Fruit fly (Drosophila melanogaster) whole organism, embryonic: ENCODE data around the gene CG1142.

Experiments used
- B-H2 ChIP-seq: fragments of 200-800 bp; sonication (Bioruptor generic); optimal IDR thresholded peaks from 2 replicates; lab custom pipeline; 2018; ENCODE audit warnings: missing biosample characterization, mild to moderate bottlenecking, missing genetic modification characterization
- CG10462 ChIP-seq: fragments of 200-800 bp; sonication (Bioruptor generic); optimal IDR thresholded peaks from 2 replicates; lab custom pipeline; 2016; ENCODE audit warnings: missing biosample characterization, missing genetic modification characterization
- CG11398 ChIP-seq: fragments of 200-800 bp; sonication (Bioruptor generic); optimal IDR thresholded peaks from 2 replicates; lab custom pipeline; 2016; ENCODE audit warnings: missing biosample characterization, missing genetic modification characterization
- CG11504 ChIP-seq: fragments of 200-800 bp; sonication (Bioruptor generic); optimal IDR thresholded peaks from 3 replicates; lab custom pipeline; 2019; ENCODE audit warnings: missing biosample characterization, mild to moderate bottlenecking, missing genetic modification characterization, moderate library complexity
- CG11560 ChIP-seq: fragments of 200-800 bp; sonication (Bioruptor generic); IDR thresholded peaks from 3 replicates; pipeline ENCODE4 v1.3.6; 2022; ENCODE audit warnings: missing biosample characterization, missing genetic modification characterization
- CG12104 ChIP-seq: fragments of 200-800 bp; sonication (Bioruptor generic); optimal IDR thresholded peaks from 3 replicates; lab custom pipeline; 2016; ENCODE audit warnings: missing biosample characterization, missing genetic modification characterization
- CG12769 ChIP-seq: fragments of 200-800 bp; sonication (Bioruptor generic); optimal IDR thresholded peaks from 2 replicates; lab custom pipeline; 2019; ENCODE audit warnings: missing biosample characterization, mild to moderate bottlenecking, missing genetic modification characterization, moderate library complexity
- CG13123 ChIP-seq: fragments of 200-800 bp; sonication (Bioruptor generic); optimal IDR thresholded peaks from 2 replicates; lab custom pipeline; 2016; ENCODE audit warnings: missing biosample characterization, missing genetic modification characterization
- CG13296 ChIP-seq: fragments of 200-800 bp; sonication (Bioruptor generic); optimal IDR thresholded peaks from 3 replicates; lab custom pipeline; 2018; ENCODE audit warnings: missing biosample characterization, mild to moderate bottlenecking, missing genetic modification characterization
- CG13894 ChIP-seq: fragments of 200-800 bp; sonication (Bioruptor generic); optimal IDR thresholded peaks from 3 replicates; lab custom pipeline; 2018; ENCODE audit warnings: missing biosample characterization, mild to moderate bottlenecking, missing genetic modification characterization, moderate library complexity
- CG14710 ChIP-seq: fragments of 200-800 bp; sonication (Bioruptor generic); optimal IDR thresholded peaks from 3 replicates; lab custom pipeline; 2019; ENCODE audit warnings: missing biosample characterization, mild to moderate bottlenecking, missing genetic modification characterization, moderate library complexity
- CG15514 ChIP-seq: fragments of 200-800 bp; sonication (Bioruptor generic); optimal IDR thresholded peaks from 3 replicates; lab custom pipeline; 2017; ENCODE audit warnings: missing biosample characterization, missing genetic modification characterization, mild to moderate bottlenecking, moderate library complexity, missing genetic modification reagents
- CG18619 ChIP-seq: fragments of 200-800 bp; sonication (Bioruptor generic); optimal IDR thresholded peaks from 3 replicates; lab custom pipeline; 2017; ENCODE audit warnings: missing biosample characterization, mild to moderate bottlenecking, missing genetic modification characterization
- CG2129 ChIP-seq: fragments of 200-800 bp; sonication (Bioruptor generic); IDR thresholded peaks from 2 replicates; pipeline ENCODE4 v1.3.6; 2022; ENCODE audit warnings: missing biosample characterization, missing genetic modification characterization; ENCODE audit not compliant: partially characterized antibody
- CG3726 ChIP-seq: fragments of 200-800 bp; sonication (Bioruptor generic); IDR thresholded peaks from 3 replicates; pipeline ENCODE4, ENCODE4 v1.3.6; 2022; ENCODE audit warnings: missing biosample characterization, missing genetic modification characterization
- CG4328 ChIP-seq: fragments of 200-800 bp; sonication (Bioruptor generic); optimal IDR thresholded peaks from 3 replicates; lab custom pipeline; 2017; ENCODE audit warnings: missing biosample characterization, missing genetic modification reagents, missing genetic modification characterization
- CG6272 ChIP-seq: fragments of 200-800 bp; sonication (Bioruptor generic); IDR thresholded peaks from 2 replicates; pipeline ENCODE4 v1.3.6; 2022; ENCODE audit warnings: missing biosample characterization, missing genetic modification characterization
- CG7357 ChIP-seq: fragments of 200-800 bp; sonication (Bioruptor generic); IDR thresholded peaks from 3 replicates; pipeline ENCODE4 v1.3.6; 2022; ENCODE audit warnings: missing biosample characterization, missing genetic modification characterization
- CG9609 ChIP-seq: fragments of 200-800 bp; sonication (Bioruptor generic); optimal IDR thresholded peaks from 3 replicates; lab custom pipeline; 2016; ENCODE audit warnings: missing biosample characterization, missing genetic modification characterization
- CG9797 ChIP-seq: fragments of 200-800 bp; sonication (Bioruptor generic); optimal IDR thresholded peaks from 3 replicates; lab custom pipeline; 2018; ENCODE audit warnings: missing biosample characterization, mild to moderate bottlenecking, missing genetic modification characterization
- Dbx ChIP-seq: fragments of 200-800 bp; sonication (Bioruptor generic); IDR thresholded peaks from 3 replicates; pipeline ENCODE4 v1.3.6; 2022; ENCODE audit warnings: missing biosample characterization, missing genetic modification characterization
- Deaf1 ChIP-seq: fragments of 200-800 bp; optimal IDR thresholded peaks from 3 replicates; lab custom pipeline; 2019; ENCODE audit warnings: missing biosample characterization, mild to moderate bottlenecking, missing genetic modification characterization, moderate library complexity
- ERR ChIP-seq: fragments of 200-800 bp; sonication (Bioruptor generic); optimal IDR thresholded peaks from 2 replicates; lab custom pipeline; 2016; ENCODE audit warnings: missing biosample characterization, missing genetic modification characterization
- Eip74EF ChIP-seq, 2 experiments: fragments of 200-800 bp in 1 of 2; fragments of >200 bp in 1 of 2; sonication (Bioruptor generic) in 1 of 2; optimal IDR thresholded peaks; 2 replicates each; lab custom pipeline; 2017 to 2019; ENCODE audit warnings: missing biosample characterization in 2 of 2, missing genetic modification characterization in 2 of 2, mild to moderate bottlenecking in 1 of 2, moderate library complexity in 1 of 2
- Fer2 ChIP-seq: fragments of 200-800 bp; sonication (Bioruptor generic); optimal IDR thresholded peaks from 2 replicates; lab custom pipeline; 2018; ENCODE audit warnings: missing biosample characterization, mild to moderate bottlenecking, missing genetic modification characterization, moderate library complexity
- Fer3 ChIP-seq: fragments of 200-800 bp; sonication (Bioruptor generic); optimal IDR thresholded peaks from 2 replicates; lab custom pipeline; 2018; ENCODE audit warnings: missing biosample characterization, mild to moderate bottlenecking, missing genetic modification characterization, moderate library complexity
- HLH3B ChIP-seq: fragments of 200-800 bp; sonication (Bioruptor generic); IDR thresholded peaks from 2 replicates; pipeline ENCODE4 v1.3.6; 2022; ENCODE audit warnings: missing biosample characterization, missing genetic modification characterization
- MESR4 ChIP-seq: fragments of 200-800 bp; sonication (Bioruptor generic); optimal IDR thresholded peaks from 2 replicates; lab custom pipeline; 2018; ENCODE audit warnings: missing biosample characterization, mild to moderate bottlenecking, missing genetic modification characterization, moderate library complexity
- Med ChIP-seq: fragments of 200-800 bp; sonication (Bioruptor generic); peaks from one replicate; lab custom pipeline; 2016; ENCODE audit warnings: missing biosample characterization, missing genetic modification characterization, mild to moderate bottlenecking, inconsistent platforms, moderate library complexity
- Myb ChIP-seq: fragments of 200-800 bp; sonication (Bioruptor generic); optimal IDR thresholded peaks from 2 replicates; lab custom pipeline; 2016; ENCODE audit warnings: missing biosample characterization, missing genetic modification characterization
- Nf-YC ChIP-seq: fragments of 200-800 bp; optimal IDR thresholded peaks from 3 replicates; lab custom pipeline; 2019; ENCODE audit warnings: missing biosample characterization, mild to moderate bottlenecking, missing genetic modification characterization, moderate library complexity
- Ptx1 ChIP-seq: fragments of 200-800 bp; sonication (Bioruptor generic); IDR thresholded peaks from 2 replicates; pipeline ENCODE4 v1.3.6; 2022; ENCODE audit warnings: missing biosample characterization, missing genetic modification characterization
- Sox102F ChIP-seq: fragments of 200-800 bp; sonication (Bioruptor generic); optimal IDR thresholded peaks from 2 replicates; lab custom pipeline; 2018; ENCODE audit warnings: missing biosample characterization, mild to moderate bottlenecking, missing genetic modification characterization, moderate library complexity
- Sry-β ChIP-seq: fragments of 200-800 bp; sonication (Bioruptor generic); optimal IDR thresholded peaks from 2 replicates; lab custom pipeline; 2018; ENCODE audit warnings: missing biosample characterization, mild to moderate bottlenecking, missing genetic modification characterization, moderate library complexity
- chif ChIP-seq, 2 experiments: fragments of 200-800 bp; sonication (Bioruptor generic); optimal IDR thresholded peaks; 3 replicates each; lab custom pipeline; 2016; ENCODE audit warnings: missing biosample characterization in 2 of 2, missing genetic modification characterization in 2 of 2
- ham ChIP-seq: fragments of 200-800 bp; sonication (Bioruptor generic); IDR thresholded peaks from 2 replicates; pipeline ENCODE4 v1.3.6; 2022; ENCODE audit warnings: missing biosample characterization, missing genetic modification characterization
- kay ChIP-seq: fragments of 200-800 bp; sonication (Bioruptor generic); optimal IDR thresholded peaks from 2 replicates; lab custom pipeline; 2016; ENCODE audit warnings: missing biosample characterization, missing genetic modification characterization
- ken ChIP-seq: fragments of 200-800 bp; sonication (Bioruptor generic); IDR thresholded peaks from 3 replicates; pipeline ENCODE4 v1.3.6; 2022; ENCODE audit warnings: missing biosample characterization, missing genetic modification characterization
- kni ChIP-seq: fragments of 200-800 bp; sonication (Bioruptor generic); optimal IDR thresholded peaks from 3 replicates; lab custom pipeline; 2017; ENCODE audit warnings: mild to moderate bottlenecking, missing biosample characterization, missing genetic modification reagents, missing genetic modification characterization
- knrl ChIP-seq: fragments of 200-800 bp; sonication (Bioruptor generic); IDR thresholded peaks from 3 replicates; pipeline ENCODE4 v1.3.6; 2022; ENCODE audit warnings: missing biosample characterization, missing genetic modification characterization; ENCODE audit not compliant: partially characterized antibody
- nerfin-1 ChIP-seq: fragments of 200-800 bp; sonication (Bioruptor generic); optimal IDR thresholded peaks from 3 replicates; lab custom pipeline; 2019; ENCODE audit warnings: missing biosample characterization, mild to moderate bottlenecking, missing genetic modification characterization, moderate library complexity
- p53 ChIP-seq: fragments of 200-800 bp; sonication (Bioruptor generic); optimal IDR thresholded peaks from 2 replicates; lab custom pipeline; 2016; ENCODE audit warnings: missing biosample characterization, missing genetic modification characterization
- pfk ChIP-seq: fragments of 200-800 bp; sonication (Bioruptor generic); optimal IDR thresholded peaks from 2 replicates; lab custom pipeline; 2018; ENCODE audit warnings: missing biosample characterization, mild to moderate bottlenecking, missing genetic modification characterization, moderate library complexity
- pum ChIP-seq: fragments of 200-800 bp; sonication (Bioruptor generic); optimal IDR thresholded peaks from 2 replicates; lab custom pipeline; 2016; ENCODE audit warnings: missing biosample characterization, missing genetic modification characterization
- ranshi ChIP-seq: fragments of 200-800 bp; sonication (Bioruptor generic); IDR thresholded peaks from 2 replicates; pipeline ENCODE4 v1.3.6; 2022; ENCODE audit warnings: missing biosample characterization, missing genetic modification characterization
- ttk ChIP-seq: fragments of 200-800 bp; sonication (Bioruptor generic); IDR thresholded peaks from 2 replicates; pipeline ENCODE4 v2.1.2; 2022; ENCODE audit warnings: missing biosample characterization, missing genetic modification characterization
- tup ChIP-seq: fragments of 200-800 bp; sonication (Bioruptor generic); optimal IDR thresholded peaks from 2 replicates; lab custom pipeline; 2016; ENCODE audit warnings: missing biosample characterization, mild to moderate bottlenecking, missing genetic modification characterization, moderate library complexity
- vfl ChIP-seq: fragments of 200-800 bp; sonication (Bioruptor generic); optimal IDR thresholded peaks from 2 replicates; lab custom pipeline; 2016; ENCODE audit warnings: missing biosample characterization, missing genetic modification characterization
- zen ChIP-seq: fragments of 200-800 bp; sonication (Bioruptor generic); optimal IDR thresholded peaks from 3 replicates; lab custom pipeline; 2018; ENCODE audit warnings: missing biosample characterization, mild to moderate bottlenecking, missing genetic modification characterization, moderate library complexity
- zen2 ChIP-seq: fragments of 200-800 bp; sonication (Bioruptor generic); IDR thresholded peaks from 3 replicates; pipeline ENCODE4 v1.3.6; 2022; ENCODE audit warnings: missing biosample characterization, missing genetic modification characterization; ENCODE audit not compliant: partially characterized antibody

Gene CG1142

DNA sequence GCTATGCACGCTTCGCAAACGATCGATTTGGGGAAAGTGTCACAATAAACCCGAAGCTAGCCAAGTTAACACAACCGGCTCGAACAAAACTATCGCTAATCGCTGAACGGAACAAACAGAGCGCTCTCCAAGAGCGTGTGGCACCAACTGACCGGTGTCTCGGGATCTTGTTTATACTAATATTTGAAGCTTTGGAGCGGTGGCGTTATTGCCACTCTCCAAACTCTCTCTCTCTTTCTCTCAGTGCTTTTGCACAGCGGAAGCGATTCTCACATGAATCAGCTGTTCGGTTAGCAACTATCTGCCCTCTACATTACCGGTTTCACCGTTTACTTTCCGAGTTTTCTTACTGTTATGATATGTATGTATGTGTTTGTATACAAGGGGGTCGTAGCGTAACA lies 17.9 kb upstream of the CG1142 start (continued):
- TF ChIP-seq CG12769 (tag; lab: Kevin White, UChicago) (peak; percentile 89), CG15514 (GFP tag; lab: Kevin White, UChicago) (peak; percentile 9), ERR (no peak), zen2 (GFP tag; lab: Robert Waterston, UW) (peak; percentile 29; the same call in 1 of the 3 replicates), B-H2 (GFP tag; lab: Kevin White, UChicago) (peak; percentile 37), pfk (GFP tag; lab: Kevin White, UChicago) (peak; percentile 22), Eip74EF (GFP tag; optimal IDR thresholded peaks at IDR 0.05; lab: Kevin White, UChicago) (peak in 1 of 2 experiments; percentile 91), kni (GFP tag; lab: Kevin White, UChicago) (peak; percentile 74), Fer2 (tag; lab: Kevin White, UChicago) (no peak), CG14710 (tag; lab: Kevin White, UChicago) (no peak), Myb (GFP tag; lab: Kevin White, UChicago) (no peak), Nf-YC (tag; lab: Kevin White, UChicago) (no peak), Sox102F (no peak), CG13894 (tag; lab: Kevin White, UChicago) (peak; percentile 30), CG13296 (GFP tag; lab: Kevin White, UChicago) (peak; percentile 40), CG18619 (no peak)

DNA sequence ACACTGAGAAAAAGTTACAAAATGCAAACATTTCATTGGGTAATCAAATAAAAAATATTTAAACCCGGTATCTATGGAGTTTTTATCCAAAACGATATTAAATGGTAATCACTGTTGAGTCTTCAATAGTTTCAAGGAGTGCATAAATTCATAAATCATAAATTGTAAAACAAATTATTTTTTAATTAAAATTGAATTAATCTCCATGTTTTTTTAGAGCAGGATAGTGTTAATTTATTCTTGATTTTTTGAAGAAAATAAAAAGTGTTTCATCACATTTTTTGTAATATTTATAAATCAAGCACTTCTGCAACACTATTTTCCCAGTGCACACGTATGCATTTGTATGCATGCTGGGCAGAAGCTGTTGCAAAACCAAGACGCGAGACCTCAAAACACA lies 17.3 kb upstream of the CG1142 start:
- TF ChIP-seq ranshi (GFP tag; lab: Robert Waterston, UW): peak; percentile 40; the same call in 1 of the 2 replicates
- TF ChIP-seq CG11560: no peak
- TF ChIP-seq Ptx1 (GFP tag; lab: Robert Waterston, UW): peak; percentile 66
- no peak for TF ChIP-seq Sry-β (GFP tag; lab: Kevin White, UChicago)
- no peak for TF ChIP-seq nerfin-1 (tag; lab: Kevin White, UChicago)
- TF ChIP-seq CG3726 (GFP tag; lab: Robert Waterston, UW): no peak
- no peak for TF ChIP-seq zen (tag; lab: Kevin White, UChicago)
- TF ChIP-seq Sox102F: peak; percentile 90
- no peak for TF ChIP-seq CG7357 (GFP tag; lab: Robert Waterston, UW)
- peak; percentile 41; the same call in 1 of the 2 replicates for TF ChIP-seq HLH3B (GFP tag; lab: Robert Waterston, UW)
- TF ChIP-seq p53 (GFP tag; lab: Kevin White, UChicago): no peak
- TF ChIP-seq CG2129 (GFP tag; lab: Robert Waterston, UW): no peak
- peak; percentile 74 for TF ChIP-seq ttk
- no peak for TF ChIP-seq Dbx (GFP tag; lab: Robert Waterston, UW)
- TF ChIP-seq CG6272 (GFP tag; lab: Robert Waterston, UW): 0 out of 2 replicates have a peak, but pooled peaks have one; percentile 17
- TF ChIP-seq MESR4: no peak
- TF ChIP-seq knrl: no peak
- TF ChIP-seq Med: peak; percentile 24
- no peak for TF ChIP-seq ham (GFP tag; lab: Robert Waterston, UW)
- no peak for TF ChIP-seq kay (GFP tag; lab: Kevin White, UChicago)
- no peak for TF ChIP-seq ken (GFP tag; lab: Robert Waterston, UW)
- no peak for TF ChIP-seq CG10462 (GFP tag; lab: Kevin White, UChicago)
- peak; percentile 24 for TF ChIP-seq Fer3 (tag; lab: Kevin White, UChicago)
- no peak for TF ChIP-seq chif (GFP tag; optimal IDR thresholded peaks at IDR 0.05; lab: Kevin White, UChicago)
- TF ChIP-seq CG11504: peak; percentile 90
- no peak for TF ChIP-seq CG13123 (GFP tag; lab: Kevin White, UChicago)
- TF ChIP-seq CG9609 (GFP tag; lab: Kevin White, UChicago): no peak
- no peak for TF ChIP-seq tup (GFP tag; lab: Kevin White, UChicago)
- TF ChIP-seq CG11398: no peak
- no peak for TF ChIP-seq CG9797 (GFP tag; lab: Kevin White, UChicago)
- peak; percentile 52 for TF ChIP-seq CG12104 (GFP tag; lab: Kevin White, UChicago)
- no peak for TF ChIP-seq vfl (GFP tag; lab: Kevin White, UChicago)
- no peak for TF ChIP-seq pum
- TF ChIP-seq CG4328 (GFP tag; lab: Kevin White, UChicago): peak; percentile 8
- no peak for TF ChIP-seq Deaf1 (tag; lab: Kevin White, UChicago)
